Fruit fly (Drosophila melanogaster): ENCODE results near the gene Utx.

dm6 chr2L:10266511-10266910, 12.1 kb downstream of the Utx start, which contains the start of gene CG4953:
- TF ChIP-seq usp (GFP tag; optimal IDR thresholded peaks at IDR 0.05) (no peak), CG8478 (optimal IDR thresholded peaks at IDR 0.05) (no peak)
